Worm (Caenorhabditis elegans): ENCODE results near the gene wsp-1.
A peak's percentile ranks its signal among the peaks of the same experiment; 100 is the strongest.

wsp-1 gene

ce11 chrIV:8236502-8236901, 37.8 kb upstream of the wsp-1 start, which contains the start of gene nhr-66:
Gene nhr-66 (minus strand): TSS chrIV:8236602.
- TF ChIP-seq M03D4.4 (tag; optimal IDR thresholded peaks at IDR 0.05) = no peak
- no peak for TF ChIP-seq blmp-1 (tag; optimal IDR thresholded peaks at IDR 0.05)
- TF ChIP-seq mab-5 (tag; optimal IDR thresholded peaks at IDR 0.05) = no peak
- no peak for TF ChIP-seq elt-3 (tag; optimal IDR thresholded peaks at IDR 0.05)
- TF ChIP-seq elt-1 (tag; optimal IDR thresholded peaks at IDR 0.05; ENCODE audit: borderline replicate concordance, insufficient read depth) = no peak
- no peak for TF ChIP-seq zip-8 (tag; optimal IDR thresholded peaks at IDR 0.05)
- no peak for TF ChIP-seq ham-2 (GFP tag; optimal IDR thresholded peaks at IDR 0.05)
- no peak for TF ChIP-seq flh-1 (GFP tag; optimal IDR thresholded peaks at IDR 0.05)
- no peak for TF ChIP-seq unc-120 (tag; optimal IDR thresholded peaks at IDR 0.05; ENCODE audit: poor library complexity, severe bottlenecking)
- TF ChIP-seq ztf-11 (tag; optimal IDR thresholded peaks at IDR 0.05) = no peak
- no peak for TF ChIP-seq tbx-8 (GFP tag; optimal IDR thresholded peaks at IDR 0.05)
- TF ChIP-seq sem-2 (GFP tag; optimal IDR thresholded peaks at IDR 0.05) = no peak

- TF ChIP-seq hlh-1 (tag; optimal IDR thresholded peaks at IDR 0.05) = peak; percentile 31
- TF ChIP-seq snpc-4 (tag; optimal IDR thresholded peaks at IDR 0.05) = no peak
Measured at ce11 chrIV:8235114-8235686, 36.4 kb upstream of the wsp-1 start.

ce11 chrIV:8234088-8234496, 35.3 kb upstream of the wsp-1 start:
- TF ChIP-seq elt-3 (tag; optimal IDR thresholded peaks at IDR 0.05) (no peak), nhr-12 (tag; optimal IDR thresholded peaks at IDR 0.05) (no peak), nhr-237 (tag; optimal IDR thresholded peaks at IDR 0.05) (no peak), nhr-2 (tag; optimal IDR thresholded peaks at IDR 0.05) (no peak), flh-1 (GFP tag; optimal IDR thresholded peaks at IDR 0.05) (no peak), lin-32 (GFP tag; optimal IDR thresholded peaks at IDR 0.05) (no peak), unc-62 (GFP tag; optimal IDR thresholded peaks at IDR 0.05) (no peak), nhr-28 (tag; optimal IDR thresholded peaks at IDR 0.05) (no peak), tbx-8 (GFP tag; optimal IDR thresholded peaks at IDR 0.05) (no peak), zip-8 (tag; optimal IDR thresholded peaks at IDR 0.05) (no peak), mep-1 (tag; optimal IDR thresholded peaks at IDR 0.05) (no peak), mls-2 (tag; optimal IDR thresholded peaks at IDR 0.05) (no peak), lsy-2 (tag; optimal IDR thresholded peaks at IDR 0.05) (no peak), ztf-11 (tag; optimal IDR thresholded peaks at IDR 0.05) (no peak), ceh-43 (GFP tag; optimal IDR thresholded peaks at IDR 0.05) (no peak), drap-1 (GFP tag; optimal IDR thresholded peaks at IDR 0.05) (no peak)

- no peak for TF ChIP-seq flh-1 (GFP tag; optimal IDR thresholded peaks at IDR 0.05)
- TF ChIP-seq blmp-1 (tag; optimal IDR thresholded peaks at IDR 0.05) = peak; percentile 36
Measured at ce11 chrIV:8233268-8233667, 34.5 kb upstream of the wsp-1 start.

ce11 chrIV:8232428-8232827, 33.7 kb upstream of the wsp-1 start:
- peak; percentile 23 for TF ChIP-seq ces-1 (GFP tag; optimal IDR thresholded peaks at IDR 0.05)
- no peak for TF ChIP-seq snpc-4 (tag; optimal IDR thresholded peaks at IDR 0.05)
- no peak for TF ChIP-seq nhr-237 (tag; optimal IDR thresholded peaks at IDR 0.05)

ce11 chrIV:8229523-8229922, 30.8 kb upstream of the wsp-1 start:
- peak; percentile 41 for TF ChIP-seq pha-4 (tag; optimal IDR thresholded peaks at IDR 0.05)
- TF ChIP-seq unc-62 (GFP tag; optimal IDR thresholded peaks at IDR 0.05) = peak; percentile 14
- TF ChIP-seq hlh-1 (tag; optimal IDR thresholded peaks at IDR 0.05) = peak; percentile 63
- peak; percentile 39 for TF ChIP-seq ham-2 (GFP tag; optimal IDR thresholded peaks at IDR 0.05)
- TF ChIP-seq ztf-11 (tag; optimal IDR thresholded peaks at IDR 0.05) = no peak
- TF ChIP-seq unc-120 (tag; optimal IDR thresholded peaks at IDR 0.05; ENCODE audit: poor library complexity, severe bottlenecking) = peak; percentile 65

ce11 chrIV:8226474-8226873, 27.7 kb upstream of the wsp-1 start:
- TF ChIP-seq blmp-1 (tag; optimal IDR thresholded peaks at IDR 0.05) = no peak
- TF ChIP-seq ceh-39 (tag; optimal IDR thresholded peaks at IDR 0.05) = no peak
- TF ChIP-seq bed-3 (GFP tag; optimal IDR thresholded peaks at IDR 0.05) = no peak
- no peak for TF ChIP-seq elt-1 (tag; optimal IDR thresholded peaks at IDR 0.05; ENCODE audit: borderline replicate concordance, insufficient read depth)
- TF ChIP-seq ceh-83 (GFP tag; optimal IDR thresholded peaks at IDR 0.05) = no peak
- no peak for TF ChIP-seq nhr-76 (tag; optimal IDR thresholded peaks at IDR 0.05)
- TF ChIP-seq ces-1 (GFP tag; optimal IDR thresholded peaks at IDR 0.05) = no peak
